Worm (Caenorhabditis elegans) whole organism, L3 larva: Measurements from ENCODE around the gene T24H10.5.

ENCODE experiments used
- ZK546.5 ChIP-seq: sonication (generic microtip); optimal IDR thresholded peaks from 2 replicates; lab custom pipeline; 2017; ENCODE audit warnings: missing biosample characterization, missing genetic modification characterization
- ama-1 ChIP-seq: fragments of 150-350 bp; optimal IDR thresholded peaks from 2 replicates; lab custom pipeline; 2018
- ceh-28 ChIP-seq: fragments of 150-350 bp; optimal IDR thresholded peaks from 2 replicates; lab custom pipeline; 2014; ENCODE audit warnings: missing biosample characterization, missing genetic modification reagents, missing genetic modification characterization
- egl-27 ChIP-seq: sonication (generic microtip); optimal IDR thresholded peaks from 4 replicates; lab custom pipeline; 2017; ENCODE audit warnings: missing biosample characterization, missing genetic modification reagents, missing genetic modification characterization
- fos-1 ChIP-seq: fragments of 150-350 bp; optimal IDR thresholded peaks from 2 replicates; lab custom pipeline; 2014; ENCODE audit warnings: missing biosample characterization, missing genetic modification characterization
- lin-15B ChIP-seq: fragments of 150-350 bp; optimal IDR thresholded peaks from 2 replicates; lab custom pipeline; 2014; ENCODE audit warnings: missing biosample characterization, missing genetic modification characterization
- nhr-12 ChIP-seq: fragments of 150-350 bp; optimal IDR thresholded peaks from 2 replicates; lab custom pipeline; 2014; ENCODE audit warnings: missing biosample characterization, missing genetic modification characterization
- nhr-25 ChIP-seq: sonication (generic microtip); optimal IDR thresholded peaks from 2 replicates; lab custom pipeline; 2017; ENCODE audit warnings: missing biosample characterization, missing genetic modification characterization
- nhr-77 ChIP-seq: fragments of 150-350 bp; optimal IDR thresholded peaks from 2 replicates; lab custom pipeline; 2014; ENCODE audit warnings: missing biosample characterization, missing genetic modification characterization
- pha-4 ChIP-seq: fragments of 150-350 bp; optimal IDR thresholded peaks from 2 replicates; lab custom pipeline; 2014; ENCODE audit warnings: missing biosample characterization, missing genetic modification reagents, missing genetic modification characterization
- snpc-4 ChIP-seq: fragments of 150-350 bp; optimal IDR thresholded peaks from 2 replicates; lab custom pipeline; 2014; ENCODE audit warnings: missing biosample characterization, missing genetic modification characterization
- zag-1 ChIP-seq: fragments of 150-350 bp; optimal IDR thresholded peaks from 2 replicates; lab custom pipeline; 2014; ENCODE audit warnings: missing biosample characterization, missing genetic modification characterization

DNA sequence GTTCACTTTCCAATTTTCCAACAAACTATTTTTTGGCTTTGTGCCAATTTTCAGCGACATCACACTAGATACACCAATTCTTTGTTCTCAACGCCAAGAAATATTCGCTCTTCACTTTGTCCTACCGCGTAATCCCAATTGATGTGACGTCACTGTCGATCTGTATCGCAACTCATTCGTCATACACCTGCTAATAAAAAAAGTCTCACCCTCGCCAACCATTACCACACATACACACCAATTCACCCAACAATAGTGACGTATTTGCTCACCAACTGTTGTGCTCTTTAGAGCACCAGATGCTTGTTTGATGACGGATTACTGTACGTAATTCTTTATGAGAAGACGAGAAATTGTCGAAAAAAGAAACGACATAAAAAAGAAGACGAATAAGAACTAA, 37.5 kb upstream of the T24H10.5 start:
- no peak for TF ChIP-seq nhr-25 (tag; lab: Kevin White, UChicago)
- no peak for TF ChIP-seq fos-1 (tag; lab: Kevin White, UChicago)
- TF ChIP-seq egl-27 (tag; lab: Kevin White, UChicago), result no peak
- peak; percentile 54 for TF ChIP-seq pha-4 (tag; lab: Kevin White, UChicago)
- TF ChIP-seq zag-1 (tag; lab: Kevin White, UChicago), result no peak
- TF ChIP-seq nhr-77 (tag; lab: Kevin White, UChicago), result no peak
- TF ChIP-seq ceh-28 (tag; lab: Kevin White, UChicago), result no peak
- TF ChIP-seq lin-15B (tag; lab: Kevin White, UChicago), result no peak
- TF ChIP-seq snpc-4, result no peak
- TF ChIP-seq ama-1 (lab: Kevin White, UChicago), result no peak
- no peak for TF ChIP-seq nhr-12
- TF ChIP-seq ZK546.5 (tag; lab: Kevin White, UChicago), result no peak
